Worm (Caenorhabditis elegans): ENCODE data around the gene F13E9.11.

DNA sequence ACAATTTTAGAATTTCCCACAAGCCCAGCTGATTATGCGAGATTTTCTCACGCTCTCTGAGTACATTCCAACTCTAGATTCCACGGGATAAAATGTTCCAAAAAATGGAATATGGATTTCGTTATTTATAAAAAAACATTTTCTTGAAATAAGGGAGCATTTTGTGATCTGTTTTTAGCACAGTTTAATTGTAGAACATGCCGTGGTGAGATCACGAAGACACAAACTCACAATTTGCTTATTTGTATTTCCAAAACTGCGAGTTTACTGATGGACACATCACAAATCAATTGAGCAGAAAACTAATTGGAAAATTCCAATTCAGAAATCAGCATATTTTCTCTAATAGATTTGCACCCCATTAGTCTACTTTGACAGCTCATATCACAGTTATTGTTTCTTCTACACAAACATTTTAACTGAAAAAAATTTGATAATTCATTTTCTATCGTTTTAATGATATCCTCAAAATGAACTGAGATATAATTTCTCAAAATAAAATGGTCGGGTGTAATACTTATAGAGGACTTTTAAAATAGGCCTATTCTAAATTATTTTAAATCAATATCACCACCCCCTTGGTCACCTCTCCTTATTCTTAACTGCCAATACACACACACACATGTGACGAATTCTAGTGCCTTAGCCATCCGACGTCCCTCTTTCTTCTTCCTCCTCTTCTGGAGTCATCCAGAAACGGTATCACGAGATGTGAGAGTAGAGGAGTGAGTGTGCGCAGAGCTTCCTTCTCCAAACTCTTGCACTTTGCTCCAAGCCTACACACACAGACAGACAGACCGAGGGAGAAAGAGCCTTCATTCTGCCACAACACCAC lies 47.9 kb downstream of the F13E9.11 start:
- TF ChIP-seq him-1 (tag; optimal IDR thresholded peaks at IDR 0.05) (no peak), W03F9.2 (tag; optimal IDR thresholded peaks at IDR 0.05) (no peak), dao-5 (tag; optimal IDR thresholded peaks at IDR 0.05) (no peak)

All from whole organism, L4/young adult.